Worm (Caenorhabditis elegans): ENCODE results near the gene sca-1.

DNA sequence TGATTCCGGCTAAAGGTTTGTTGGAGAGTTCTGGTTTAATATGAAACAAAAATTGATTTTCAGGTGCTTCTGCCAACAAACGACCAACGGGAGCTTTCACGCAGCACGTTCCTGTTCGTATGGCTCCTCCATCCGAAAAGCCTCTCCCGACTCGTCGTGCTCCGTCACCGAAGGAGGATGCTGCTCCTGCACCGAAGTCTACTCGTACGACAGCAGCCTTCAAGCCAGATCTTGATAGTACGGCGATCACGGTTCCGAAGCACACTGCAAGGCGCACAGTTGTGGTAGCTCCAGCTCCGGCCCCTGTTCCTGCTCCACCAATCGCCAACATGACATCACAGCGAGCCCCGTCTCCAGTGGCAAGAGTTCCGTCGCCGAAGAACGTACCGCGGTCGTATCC is 7.8 kb downstream of the sca-1 start:
- TF ChIP-seq hmg-4 (GFP tag; optimal IDR thresholded peaks at IDR 0.05) (no peak), ama-1 (optimal IDR thresholded peaks at IDR 0.05) (no peak), tra-4 (tag; optimal IDR thresholded peaks at IDR 0.05) (no peak), ceh-13 (GFP tag; optimal IDR thresholded peaks at IDR 0.05) (no peak), flt-1 (GFP tag; IDR thresholded peaks at IDR 0.05) (no peak), hnd-1 (tag; optimal IDR thresholded peaks at IDR 0.05) (no peak), scrt-1 (GFP tag; IDR thresholded peaks at IDR 0.05) (no peak), ets-7 (tag; optimal IDR thresholded peaks at IDR 0.05) (no peak), ceh-36 (tag; optimal IDR thresholded peaks at IDR 0.05) (no peak), F13C5.2 (tag; optimal IDR thresholded peaks at IDR 0.05) (no peak)
